Fruit fly (Drosophila melanogaster) whole organism, wandering third instar larva: Measurements from ENCODE around the gene Septin2.

Experiments used
- Abd-B ChIP-seq: fragments of >200 bp; optimal IDR thresholded peaks from 2 replicates; lab custom pipeline; 2017; ENCODE audit warnings: missing biosample characterization, missing genetic modification characterization
- CG32264 ChIP-seq: fragments of 200-800 bp; sonication (Bioruptor generic); optimal IDR thresholded peaks from 2 replicates; lab custom pipeline; 2016; ENCODE audit warnings: missing biosample characterization, missing genetic modification characterization
- CG9705 ChIP-seq: fragments of 200-800 bp; sonication (Bioruptor generic); optimal IDR thresholded peaks from 2 replicates; lab custom pipeline; 2018; ENCODE audit warnings: missing biosample characterization, mild to moderate bottlenecking, missing genetic modification characterization
- CrebA ChIP-seq: fragments of 200-800 bp; sonication (Bioruptor generic); optimal IDR thresholded peaks from 2 replicates; lab custom pipeline; 2016; ENCODE audit warnings: missing biosample characterization, mild to moderate bottlenecking, missing genetic modification characterization, borderline replicate concordance
- Dfd ChIP-seq: fragments of >200 bp; optimal IDR thresholded peaks from 2 replicates; lab custom pipeline; 2017; ENCODE audit warnings: missing biosample characterization, missing genetic modification characterization
- Dif ChIP-seq: fragments of 200-275, 200-300 bp; sonication (Bioruptor generic); optimal IDR thresholded peaks from 2 replicates; lab custom pipeline; 2018; ENCODE audit warnings: missing biosample characterization, missing genetic modification characterization; ENCODE audit not compliant: partially characterized antibody
- GATAd ChIP-seq: sonication (Bioruptor generic); optimal IDR thresholded peaks from 2 replicates; lab custom pipeline; 2016; ENCODE audit warnings: missing biosample characterization, missing genetic modification characterization
- HLH106 ChIP-seq: fragments of 200-800 bp; optimal IDR thresholded peaks from 3 replicates; lab custom pipeline; 2019; ENCODE audit warnings: missing biosample characterization, mild to moderate bottlenecking, missing genetic modification characterization, moderate library complexity
- Hr78 ChIP-seq: fragments of >200 bp; optimal IDR thresholded peaks from 2 replicates; lab custom pipeline; 2017; ENCODE audit warnings: missing biosample characterization, missing genetic modification characterization
- Hr83 ChIP-seq: fragments of 200-300 bp; sonication (Bioruptor generic); optimal IDR thresholded peaks from 2 replicates; lab custom pipeline; 2016; ENCODE audit warnings: missing biosample characterization, mild to moderate bottlenecking, missing genetic modification characterization, moderate library complexity; ENCODE audit not compliant: poor library complexity, severe bottlenecking
- Jra ChIP-seq: sonication (Bioruptor generic); optimal IDR thresholded peaks from 2 replicates; lab custom pipeline; 2016; ENCODE audit warnings: missing biosample characterization, missing genetic modification characterization
- N ChIP-seq: fragments of >200 bp; optimal IDR thresholded peaks from 2 replicates; lab custom pipeline; 2018; ENCODE audit warnings: missing biosample characterization, missing external identifiers, missing genetic modification characterization
- OdsH ChIP-seq: fragments of 200-800 bp; sonication (Bioruptor generic); optimal IDR thresholded peaks from 2 replicates; lab custom pipeline; 2016; ENCODE audit warnings: missing biosample characterization, mild to moderate bottlenecking, missing genetic modification characterization
- Rel ChIP-seq, 2 experiments: fragments of 200-800 bp; sonication (Bioruptor generic) in 1 of 2; optimal IDR thresholded peaks; 2 replicates in 1 of 2; 3 replicates in 1 of 2; lab custom pipeline; 2016 to 2019; ENCODE audit warnings: mild to moderate bottlenecking in 2 of 2, missing biosample characterization in 2 of 2, missing genetic modification characterization in 2 of 2, moderate library complexity in 1 of 2
- Sp1 ChIP-seq: fragments of 200-800 bp; sonication (Bioruptor generic); optimal IDR thresholded peaks from 3 replicates; lab custom pipeline; 2019; ENCODE audit warnings: missing biosample characterization, mild to moderate bottlenecking, missing genetic modification characterization, moderate library complexity
- brk ChIP-seq: fragments of 200-800 bp; sonication (Bioruptor generic); optimal IDR thresholded peaks from 2 replicates; lab custom pipeline; 2016; ENCODE audit warnings: missing biosample characterization, mild to moderate bottlenecking, missing genetic modification characterization
- dl ChIP-seq, 2 experiments: fragments of 175-275, 200-275 bp in 1 of 2; fragments of 200-275 bp in 1 of 2; sonication (Bioruptor generic); optimal IDR thresholded peaks; lab custom pipeline; 2018; ENCODE audit warnings: mild to moderate bottlenecking in 2 of 2, missing biosample characterization in 2 of 2, missing genetic modification characterization in 2 of 2, moderate library complexity in 2 of 2; ENCODE audit not compliant: partially characterized antibody in 2 of 2, insufficient read depth in 1 of 2
- dsf ChIP-seq: sonication (Bioruptor generic); optimal IDR thresholded peaks from 2 replicates; lab custom pipeline; 2016; ENCODE audit warnings: missing biosample characterization, missing genetic modification characterization, borderline replicate concordance
- ey ChIP-seq: fragments of 200-800 bp; sonication (Bioruptor generic); optimal IDR thresholded peaks from 2 replicates; lab custom pipeline; 2016; ENCODE audit warnings: missing biosample characterization, missing genetic modification characterization
- foxo ChIP-seq, 2 experiments: fragments of 200-800 bp; sonication (Bioruptor generic); optimal IDR thresholded peaks; 2 replicates in 1 of 2; 3 replicates in 1 of 2; lab custom pipeline; 2016 to 2017; ENCODE audit warnings: missing biosample characterization in 2 of 2, missing genetic modification characterization in 2 of 2
- fru ChIP-seq: fragments of 200-800 bp; sonication (Bioruptor generic); optimal IDR thresholded peaks from 3 replicates; lab custom pipeline; 2016; ENCODE audit warnings: missing biosample characterization, mild to moderate bottlenecking, missing genetic modification characterization
- h ChIP-seq: fragments of 200-800 bp; sonication (Bioruptor generic); optimal IDR thresholded peaks from 3 replicates; lab custom pipeline; 2016; ENCODE audit warnings: missing biosample characterization, mild to moderate bottlenecking, missing genetic modification characterization
- jim ChIP-seq: fragments of 175-275, 200-325 bp; sonication (Bioruptor generic); optimal IDR thresholded peaks from 2 replicates; lab custom pipeline; 2016; ENCODE audit warnings: missing biosample characterization, mild to moderate bottlenecking, missing genetic modification characterization
- lola ChIP-seq: fragments of >200 bp; optimal IDR thresholded peaks from 2 replicates; lab custom pipeline; 2017; ENCODE audit warnings: missing biosample characterization, missing genetic modification characterization
- pan ChIP-seq: fragments of >200 bp; optimal IDR thresholded peaks from 2 replicates; lab custom pipeline; 2017
- psq ChIP-seq: fragments of 200-800 bp; sonication (Bioruptor generic); optimal IDR thresholded peaks from 3 replicates; lab custom pipeline; 2017; ENCODE audit warnings: missing biosample characterization, mild to moderate bottlenecking, missing genetic modification characterization, moderate library complexity
- rgr ChIP-seq: fragments of 200-800 bp; sonication (Bioruptor generic); optimal IDR thresholded peaks from 3 replicates; lab custom pipeline; 2016; ENCODE audit warnings: missing biosample characterization, mild to moderate bottlenecking, missing genetic modification characterization
- sage ChIP-seq: fragments of 200-800 bp; sonication (Bioruptor generic); optimal IDR thresholded peaks from 2 replicates; lab custom pipeline; 2016; ENCODE audit warnings: missing biosample characterization, mild to moderate bottlenecking, missing genetic modification characterization
- sv ChIP-seq: fragments of 200-800 bp; sonication (Bioruptor generic); optimal IDR thresholded peaks from 3 replicates; lab custom pipeline; 2016; ENCODE audit warnings: missing biosample characterization, missing genetic modification characterization
- tai ChIP-seq: sonication (Bioruptor generic); optimal IDR thresholded peaks from 2 replicates; lab custom pipeline; 2016; ENCODE audit warnings: missing biosample characterization, missing genetic modification characterization
- usp ChIP-seq: fragments of >200 bp; optimal IDR thresholded peaks from 2 replicates; lab custom pipeline; 2017; ENCODE audit warnings: missing biosample characterization, missing genetic modification characterization
- woc ChIP-seq: sonication (Bioruptor generic); optimal IDR thresholded peaks from 2 replicates; lab custom pipeline; 2016; ENCODE audit warnings: missing biosample characterization, mild to moderate bottlenecking, missing genetic modification characterization

Septin2 gene

DNA sequence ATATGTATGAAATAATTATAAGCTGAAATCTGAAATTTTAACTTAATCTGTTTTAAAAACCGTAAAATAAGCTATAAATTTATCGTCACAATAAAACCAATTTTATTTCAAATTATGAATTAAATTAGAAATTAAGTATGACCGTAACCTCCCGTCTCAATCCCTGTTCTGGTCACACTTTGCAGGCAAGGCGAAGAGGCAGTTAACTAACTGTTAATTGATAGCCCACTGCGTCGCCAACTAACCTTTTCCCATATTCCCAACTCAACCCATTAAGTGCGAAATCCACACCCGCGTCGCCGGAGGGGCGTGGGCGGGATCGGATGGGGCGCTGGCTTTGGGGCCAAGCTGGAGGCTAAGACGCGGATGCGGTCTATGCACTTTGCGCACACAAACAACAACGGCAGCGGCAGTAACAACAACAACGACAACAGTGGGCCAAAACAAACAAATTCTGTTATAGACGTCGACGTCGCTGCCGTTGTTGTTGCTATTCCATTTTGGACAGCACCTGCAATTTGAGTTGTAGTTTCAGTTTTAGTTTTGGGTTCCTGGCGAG is 27.4 kb downstream of the Septin2 start, which contains the start of gene CG5191:
TSS of gene CG5191 (plus strand) at position 198 of the 559 bp plus-strand sequence.
- TF ChIP-seq N (GFP tag; lab: Kevin White, UChicago) (no peak), CrebA (GFP tag; lab: Kevin White, UChicago) (no peak), Dfd (GFP tag; lab: Kevin White, UChicago) (no peak), Jra (no peak), rgr (GFP tag; lab: Kevin White, UChicago) (no peak), fru (GFP tag; lab: Kevin White, UChicago) (peak; percentile 8), Hr83 (GFP tag; lab: Kevin White, UChicago) (no peak), HLH106 (tag; lab: Kevin White, UChicago) (no peak), brk (no peak), Sp1 (GFP tag; lab: Kevin White, UChicago) (no peak), ey (GFP tag; lab: Kevin White, UChicago) (peak; percentile 9), woc (GFP tag; lab: Kevin White, UChicago) (no peak), sage (GFP tag; lab: Kevin White, UChicago) (no peak), OdsH (no peak), dl (GFP tag; optimal IDR thresholded peaks at IDR 0.05; lab: Kevin White, UChicago; ENCODE audit: insufficient read depth in 1 of 2, partially characterized antibody in 2 of 2) (no peak), lola (GFP tag; lab: Kevin White, UChicago) (no peak), Abd-B (GFP tag; lab: Kevin White, UChicago) (no peak), sv (GFP tag; lab: Kevin White, UChicago) (no peak), CG32264 (GFP tag; lab: Kevin White, UChicago) (no peak), usp (GFP tag; lab: Kevin White, UChicago) (no peak), dsf (GFP tag; lab: Kevin White, UChicago) (no peak), foxo (GFP tag; optimal IDR thresholded peaks at IDR 0.05; lab: Kevin White, UChicago) (no peak), pan (lab: Kevin White, UChicago) (no peak), psq (GFP tag; lab: Kevin White, UChicago) (no peak), h (GFP tag; lab: Kevin White, UChicago) (peak; percentile 3), tai (GFP tag; lab: Kevin White, UChicago) (no peak)
- TF ChIP-seq, all 38 proteins: peak for 3

DNA sequence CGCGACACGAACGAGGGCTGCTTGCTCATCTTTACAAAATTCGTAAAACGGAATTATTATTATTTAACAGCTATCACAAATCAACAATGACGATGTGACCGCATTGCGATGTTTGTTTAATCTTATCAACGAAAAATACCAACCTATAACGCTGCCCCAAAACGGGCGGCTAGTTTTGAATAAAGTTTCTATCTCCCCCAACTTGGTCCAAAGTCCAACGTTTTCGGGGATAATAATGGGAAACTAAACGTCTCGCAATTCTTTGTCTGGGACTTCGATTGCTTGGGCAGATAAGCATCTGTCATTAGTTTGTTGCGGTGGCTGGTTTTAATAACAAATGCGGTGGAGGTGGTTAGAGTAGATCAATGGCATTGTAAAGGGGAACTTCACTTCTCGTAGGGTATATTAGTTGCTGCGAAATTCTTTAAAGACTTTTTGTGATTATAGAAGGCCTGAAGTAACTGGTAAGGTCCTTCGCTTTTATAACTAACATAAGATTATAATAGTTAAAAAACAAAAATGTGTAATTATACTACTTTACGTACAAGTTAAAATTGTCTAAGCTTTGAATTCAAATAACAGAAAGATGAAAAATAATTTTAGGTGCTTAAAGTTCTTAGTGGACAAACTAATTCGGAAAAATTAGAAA is 28.0 kb downstream of the Septin2 start, which contains the start of gene CG15922:
TSS of gene CG15922 (minus strand) at position 262 of the 649 bp plus-strand sequence.
- TF ChIP-seq CG9705 (GFP tag; lab: Kevin White, UChicago) (no peak), Jra (no peak), Dif (no peak), Hr78 (GFP tag; lab: Kevin White, UChicago) (no peak), N (GFP tag; lab: Kevin White, UChicago) (no peak), CrebA (GFP tag; lab: Kevin White, UChicago) (no peak), foxo (GFP tag; optimal IDR thresholded peaks at IDR 0.05; lab: Kevin White, UChicago) (no peak), lola (GFP tag; lab: Kevin White, UChicago) (no peak), jim (GFP tag; lab: Kevin White, UChicago) (no peak), Sp1 (GFP tag; lab: Kevin White, UChicago) (no peak), GATAd (GFP tag; lab: Kevin White, UChicago) (no peak)
- TF ChIP-seq, all 38 proteins: peak for 0

DNA sequence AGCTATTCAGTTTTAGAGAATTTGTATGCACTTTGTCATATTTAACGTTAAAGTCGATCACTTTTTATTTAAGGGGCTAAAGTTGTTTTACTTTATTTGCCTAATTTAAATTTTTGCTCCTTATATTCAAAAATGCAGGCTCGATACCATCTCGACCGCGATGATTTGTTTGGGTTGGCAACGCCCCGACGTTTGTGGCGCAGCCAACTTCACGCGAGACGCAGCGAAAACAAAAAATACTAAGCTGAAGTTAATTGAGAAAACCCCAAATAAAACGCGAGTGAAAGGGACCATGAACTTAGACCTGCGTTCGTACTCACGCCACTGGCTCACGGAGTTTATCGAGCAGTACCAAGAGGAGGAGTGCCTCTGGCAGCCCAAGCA is 30.1 kb downstream of the Septin2 start:
- TF ChIP-seq CG32264 (GFP tag; lab: Kevin White, UChicago) (no peak), lola (GFP tag; lab: Kevin White, UChicago) (no peak), Rel (GFP tag; optimal IDR thresholded peaks at IDR 0.05; lab: Kevin White, UChicago) (no peak), Rel (tag; optimal IDR thresholded peaks at IDR 0.05; lab: Kevin White, UChicago) (peak; percentile 67), CrebA (GFP tag; lab: Kevin White, UChicago) (no peak), Abd-B (GFP tag; lab: Kevin White, UChicago) (no peak), sv (GFP tag; lab: Kevin White, UChicago) (no peak), fru (GFP tag; lab: Kevin White, UChicago) (no peak), ey (GFP tag; lab: Kevin White, UChicago) (no peak), GATAd (GFP tag; lab: Kevin White, UChicago) (no peak), woc (GFP tag; lab: Kevin White, UChicago) (no peak), Hr83 (GFP tag; lab: Kevin White, UChicago) (peak; percentile 29)
